Fruit fly (Drosophila melanogaster): ENCODE measurements around the gene mub.
A peak's percentile ranks its signal among the peaks of the same experiment; 100 is the strongest.

The mub gene

dm6 chr3L:21824725-21825353, 19.7 kb upstream of the mub start, which contains the start of gene eIF2A (continued):
- TF ChIP-seq chm (GFP tag; IDR thresholded peaks at IDR 0.05), result peak; percentile 65; the same call in 1 of the 2 replicates
- no peak for TF ChIP-seq CG32767 (GFP tag; IDR thresholded peaks at IDR 0.05)
- peak; percentile 27 for TF ChIP-seq ewg (GFP tag; optimal IDR thresholded peaks at IDR 0.05)
- peak; percentile 60 for TF ChIP-seq CG12391 (tag; optimal IDR thresholded peaks at IDR 0.05)
- peak; percentile 80 for TF ChIP-seq wek (GFP tag; optimal IDR thresholded peaks at IDR 0.05)
- no peak for TF ChIP-seq CG10274 (GFP tag; optimal IDR thresholded peaks at IDR 0.05)
- TF ChIP-seq CG15073 (GFP tag; optimal IDR thresholded peaks at IDR 0.05), result no peak
- TF ChIP-seq Aef1 (GFP tag; IDR thresholded peaks at IDR 0.05), result peak; percentile 87
- no peak for TF ChIP-seq CG11696 (GFP tag; IDR thresholded peaks at IDR 0.05)
- no peak for TF ChIP-seq CG7271 (tag; optimal IDR thresholded peaks at IDR 0.05)
- TF ChIP-seq exex (tag; optimal IDR thresholded peaks at IDR 0.05), result no peak
- peak; percentile 45 for TF ChIP-seq unpg (GFP tag; optimal IDR thresholded peaks at IDR 0.05)
- 0 out of 3 replicates have a peak, but pooled peaks have one; percentile 15 for TF ChIP-seq so (GFP tag; IDR thresholded peaks at IDR 0.05)
- TF ChIP-seq nmo (GFP tag; optimal IDR thresholded peaks at IDR 0.05), result peak; percentile 69
- peak; percentile 76 for TF ChIP-seq Dll (GFP tag; IDR thresholded peaks at IDR 0.05; ENCODE audit: partially characterized antibody)
- TF ChIP-seq ab (GFP tag; optimal IDR thresholded peaks at IDR 0.05), result no peak
- TF ChIP-seq GATAe (GFP tag; conservative IDR thresholded peaks at IDR 0.05), result no peak
- TF ChIP-seq dmrt11E (tag; optimal IDR thresholded peaks at IDR 0.05), result peak; percentile 49
- no peak for TF ChIP-seq Fer2 (tag; optimal IDR thresholded peaks at IDR 0.05)
- TF ChIP-seq CG7357 (GFP tag; IDR thresholded peaks at IDR 0.05), result no peak
- peak; percentile 72 for TF ChIP-seq Fer1 (GFP tag; optimal IDR thresholded peaks at IDR 0.05)
- TF ChIP-seq corto (GFP tag; optimal IDR thresholded peaks at IDR 0.05), result no peak
- TF ChIP-seq disco-r (GFP tag; optimal IDR thresholded peaks at IDR 0.05), result peak; percentile 49
- no peak for TF ChIP-seq tio (GFP tag; optimal IDR thresholded peaks at IDR 0.05)
- TF ChIP-seq CG13287 (GFP tag; IDR thresholded peaks at IDR 0.05; ENCODE audit: partially characterized antibody), result peak; percentile 90
- TF ChIP-seq Trl (optimal IDR thresholded peaks at IDR 0.05), result no peak
- peak; percentile 82 for TF ChIP-seq Trl (GFP tag; optimal IDR thresholded peaks at IDR 0.05)
- peak; percentile 68 for TF ChIP-seq Xbp1 (GFP tag; optimal IDR thresholded peaks at IDR 0.05)
- TF ChIP-seq CG2889 (GFP tag; IDR thresholded peaks at IDR 0.05), result no peak
- TF ChIP-seq CG17912 (GFP tag; optimal IDR thresholded peaks at IDR 0.05), result peak; percentile 80
- peak; percentile 70 for TF ChIP-seq HLHmδ (GFP tag; optimal IDR thresholded peaks at IDR 0.05)
- TF ChIP-seq al (GFP tag; IDR thresholded peaks at IDR 0.05), result no peak
- TF ChIP-seq Dbx (GFP tag; IDR thresholded peaks at IDR 0.05), result peak; percentile 66; the same call in 2 of the 3 replicates
- TF ChIP-seq E2f2 (GFP tag; IDR thresholded peaks at IDR 0.05), result peak; percentile 99
- TF ChIP-seq CG16813 (GFP tag; IDR thresholded peaks at IDR 0.05; ENCODE audit: partially characterized antibody), result peak; percentile 76
- no peak for TF ChIP-seq zf30C (GFP tag; optimal IDR thresholded peaks at IDR 0.05)
- TF ChIP-seq CG12071 (GFP tag; optimal IDR thresholded peaks at IDR 0.05), result peak; percentile 58
- peak; percentile 27 for TF ChIP-seq CG6765 (GFP tag; optimal IDR thresholded peaks at IDR 0.05)
- 0 out of 2 replicates have a peak, but pooled peaks have one; percentile 29 for TF ChIP-seq CG1024 (GFP tag; IDR thresholded peaks at IDR 0.05)
- TF ChIP-seq sug (tag; optimal IDR thresholded peaks at IDR 0.05), result peak; percentile 80
- peak; percentile 34 for TF ChIP-seq CG16863 (GFP tag; optimal IDR thresholded peaks at IDR 0.05)
- TF ChIP-seq croc (GFP tag; conservative IDR thresholded peaks at IDR 0.05), result no peak
- TF ChIP-seq gsb (GFP tag; IDR thresholded peaks at IDR 0.05), result peak; percentile 39; the same call in 1 of the 2 replicates
- no peak for TF ChIP-seq CG17568 (GFP tag; optimal IDR thresholded peaks at IDR 0.05)
- TF ChIP-seq Hr78 (GFP tag; optimal IDR thresholded peaks at IDR 0.05), result peak in 1 of 2 experiments; percentile 76
- TF ChIP-seq tll (GFP tag; optimal IDR thresholded peaks at IDR 0.05), result no peak
- peak; percentile 65 for TF ChIP-seq CG7786 (GFP tag; optimal IDR thresholded peaks at IDR 0.05)
- 0 out of 2 replicates have a peak, but pooled peaks have one; percentile 48 for TF ChIP-seq toy (GFP tag; IDR thresholded peaks at IDR 0.05)
- TF ChIP-seq CG7556 (GFP tag; optimal IDR thresholded peaks at IDR 0.05), result peak; percentile 15

Measured in whole organism, embryonic.